Fruit fly (Drosophila melanogaster) whole organism, embryonic: Measurements from ENCODE around the gene CG14205.

Experiments used
- cas ChIP-seq: fragments of 200-800 bp; sonication (Bioruptor generic); IDR thresholded peaks from 2 replicates; pipeline ENCODE4 v1.3.6; 2022; ENCODE audit warnings: missing biosample characterization, missing genetic modification characterization
- hb ChIP-seq: fragments of 200-800 bp; sonication (Bioruptor generic); IDR thresholded peaks from 3 replicates; pipeline ENCODE4 v1.3.6; 2022; ENCODE audit warnings: missing biosample characterization, missing genetic modification characterization; ENCODE audit not compliant: partially characterized antibody
- hbn ChIP-seq: fragments of 200-800 bp; sonication (Bioruptor generic); IDR thresholded peaks from 2 replicates; pipeline ENCODE4 v1.3.6; 2022; ENCODE audit warnings: missing biosample characterization, missing genetic modification characterization; ENCODE audit not compliant: partially characterized antibody
- ro ChIP-seq: fragments of 200-800 bp; sonication (Bioruptor generic); IDR thresholded peaks from 2 replicates; pipeline ENCODE4 v1.3.6; 2022; ENCODE audit warnings: missing biosample characterization, missing genetic modification characterization
- salm ChIP-seq: fragments of 200-800 bp; sonication (Bioruptor generic); optimal IDR thresholded peaks from 2 replicates; lab custom pipeline; 2018; ENCODE audit warnings: missing biosample characterization, mild to moderate bottlenecking, missing genetic modification characterization
- tll ChIP-seq, 2 experiments: fragments of 200-800 bp in 1 of 2; fragments of >200 bp in 1 of 2; sonication (Bioruptor generic) in 1 of 2; optimal IDR thresholded peaks; 2 replicates each; lab custom pipeline; 2017 to 2019; ENCODE audit warnings: missing biosample characterization in 2 of 2, missing genetic modification characterization in 2 of 2, mild to moderate bottlenecking in 1 of 2, moderate library complexity in 1 of 2
- ttk ChIP-seq: fragments of 200-800 bp; sonication (Bioruptor generic); IDR thresholded peaks from 2 replicates; pipeline ENCODE4 v2.1.2; 2022; ENCODE audit warnings: missing biosample characterization, missing genetic modification characterization
- usp ChIP-seq: fragments of >200 bp; optimal IDR thresholded peaks from 2 replicates; lab custom pipeline; 2017; ENCODE audit warnings: missing biosample characterization, missing genetic modification characterization

DNA sequence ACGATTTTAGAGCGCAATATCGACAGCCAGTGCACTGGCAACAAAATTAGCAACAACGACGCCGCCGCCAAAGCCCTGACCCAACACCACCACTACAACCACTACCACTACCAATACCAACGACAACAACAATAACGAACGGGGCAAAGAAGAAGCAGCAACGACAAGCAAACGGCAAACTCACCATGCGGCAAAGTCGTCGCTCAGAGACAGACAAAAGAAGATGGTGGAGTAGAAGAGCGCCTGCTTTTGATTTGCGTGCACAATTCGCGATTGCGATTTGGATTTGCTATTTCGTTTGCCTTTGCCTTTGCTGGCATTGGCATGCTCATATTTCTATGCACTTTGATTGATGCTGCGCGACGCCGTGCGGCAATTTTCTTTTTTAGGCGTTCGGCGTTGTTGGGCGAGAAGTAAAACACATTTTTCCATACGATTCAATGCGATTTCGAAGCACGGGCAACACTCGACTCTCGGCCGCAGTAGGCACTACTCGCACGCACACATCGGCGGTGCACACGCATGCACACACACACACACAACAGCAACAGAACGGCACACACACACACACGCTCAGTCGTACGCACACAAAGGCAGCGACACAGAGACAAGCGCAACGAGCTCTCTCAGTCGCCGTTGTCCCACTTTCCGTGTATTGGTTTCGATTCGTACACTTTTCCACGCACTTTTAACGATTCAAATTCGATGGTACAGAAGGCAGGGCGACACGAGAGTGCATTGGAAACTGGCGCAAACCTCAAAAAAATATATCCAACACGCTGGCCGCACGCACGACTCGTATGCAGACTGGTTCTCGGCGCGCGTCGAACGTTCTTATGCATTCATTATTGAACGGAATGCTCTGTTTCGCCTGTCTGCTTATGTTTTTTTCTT, 45.3 kb downstream of the CG14205 start:
- TF ChIP-seq ttk (GFP tag; lab: Robert Waterston, UW): no peak
- no peak for TF ChIP-seq hb (GFP tag; lab: Robert Waterston, UW)
- TF ChIP-seq salm (tag; lab: Kevin White, UChicago): no peak
- TF ChIP-seq hbn: no peak
- TF ChIP-seq ro: no peak
- TF ChIP-seq usp (GFP tag; lab: Kevin White, UChicago): no peak
- TF ChIP-seq tll (GFP tag; optimal IDR thresholded peaks at IDR 0.05; lab: Kevin White, UChicago): no peak
- TF ChIP-seq cas: no peak
